Worm (Caenorhabditis elegans) whole organism, L4/young adult: ENCODE measurements around the gene sra-34.

Experiments used
- W03F9.2 ChIP-seq: fragments of 150-350 bp; optimal IDR thresholded peaks from 2 replicates; lab custom pipeline; 2014; ENCODE audit warnings: missing biosample characterization, missing genetic modification characterization
- him-1 ChIP-seq: sonication (generic microtip); optimal IDR thresholded peaks from 2 replicates; lab custom pipeline; 2016; ENCODE audit warnings: missing genotype, missing genetic modification reagents, missing genetic modification characterization, missing compliant biosample characterization

DNA sequence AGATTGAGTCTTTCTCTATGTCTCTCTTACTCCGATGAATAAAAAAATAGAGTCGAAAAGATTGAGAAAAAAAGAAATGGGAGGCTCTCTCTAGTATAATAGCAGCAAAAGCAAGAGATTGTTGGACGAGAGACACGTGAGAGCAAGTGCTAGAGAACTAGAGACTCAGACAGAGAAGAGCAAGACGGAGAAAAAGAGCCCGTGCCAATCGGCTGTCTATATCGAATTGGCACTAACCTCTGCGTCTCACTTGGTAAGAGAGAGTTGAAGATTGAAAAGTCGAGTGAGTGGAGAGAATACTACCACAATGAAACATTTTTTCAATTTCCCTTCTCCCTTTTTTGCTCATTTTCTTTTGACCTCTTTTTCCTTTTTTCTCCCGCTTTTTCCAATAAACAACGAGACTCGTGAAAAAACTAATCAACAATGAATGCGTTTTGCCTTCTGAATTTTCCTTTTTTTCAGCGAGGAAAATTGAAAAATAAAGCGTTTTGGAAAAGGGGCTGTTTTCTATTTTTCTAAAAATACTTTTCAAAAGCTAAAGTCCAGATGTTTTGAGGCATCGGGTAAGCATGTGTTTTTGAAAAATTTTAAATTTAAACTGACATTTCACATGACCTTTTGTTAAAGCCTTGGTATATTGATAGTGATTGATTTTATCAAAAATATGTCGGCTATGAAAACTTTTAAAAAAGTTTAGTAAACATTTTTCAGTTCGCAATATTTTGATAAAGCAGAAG lies 36.7 kb downstream of the sra-34 start:
- TF ChIP-seq him-1 (tag; lab: Kevin White, UChicago), result peak; percentile 67
- peak; percentile 20 for TF ChIP-seq W03F9.2
